Worm (Caenorhabditis elegans) whole organism, L3 larva: ENCODE measurements around the gene C16C8.17.

ENCODE experiments used
- elt-2 ChIP-seq: sonication (generic microtip); optimal IDR thresholded peaks from 2 replicates; lab custom pipeline; 2016; ENCODE audit warnings: missing genetic modification reagents, mild to moderate bottlenecking, missing genetic modification characterization, missing compliant biosample characterization
- fkh-2 ChIP-seq: fragments of 150-350 bp; optimal IDR thresholded peaks from 2 replicates; lab custom pipeline; 2014; ENCODE audit warnings: missing biosample characterization, missing genetic modification reagents, missing genetic modification characterization
- hmg-11 ChIP-seq: sonication (generic microtip); optimal IDR thresholded peaks from 2 replicates; lab custom pipeline; 2016; ENCODE audit warnings: missing genetic modification characterization, missing compliant biosample characterization
- nfya-1 ChIP-seq: sonication (generic microtip); optimal IDR thresholded peaks from 2 replicates; lab custom pipeline; 2017; ENCODE audit warnings: missing genetic modification characterization, mild to moderate bottlenecking, missing compliant biosample characterization, antibody characterized with exemption, moderate library complexity; ENCODE audit not compliant: insufficient read depth
- nhr-28 ChIP-seq: fragments of 150-350 bp; optimal IDR thresholded peaks from 2 replicates; lab custom pipeline; 2014; ENCODE audit warnings: missing biosample characterization, missing genetic modification characterization
- nhr-67 ChIP-seq: fragments of 150-350 bp; optimal IDR thresholded peaks from 2 replicates; lab custom pipeline; 2014; ENCODE audit warnings: missing biosample characterization, missing genetic modification characterization
- unc-39 ChIP-seq: sonication (generic microtip); optimal IDR thresholded peaks from 4 replicates; lab custom pipeline; 2017; ENCODE audit warnings: missing biosample characterization, missing genetic modification characterization

- TF ChIP-seq nfya-1 (tag; lab: Kevin White, UChicago) (no peak), nhr-67 (tag; lab: Kevin White, UChicago) (no peak), fkh-2 (tag; lab: Kevin White, UChicago) (no peak), elt-2 (tag; lab: Kevin White, UChicago) (no peak), unc-39 (tag; lab: Kevin White, UChicago) (no peak), hmg-11 (tag; lab: Kevin White, UChicago) (no peak), nhr-28 (tag; lab: Kevin White, UChicago) (no peak)
These were observed 12.9 kb downstream of the C16C8.17 start, which contains the start of gene C16C8.11 for ce11 chrII:3453521-3453920.
